Fruit fly (Drosophila melanogaster) whole organism, embryonic: ENCODE results near the gene CG44362.

Source experiments
- Abd-B ChIP-seq: fragments of 200-800 bp; sonication (Bioruptor generic); optimal IDR thresholded peaks from 2 replicates; lab custom pipeline; 2018; ENCODE audit warnings: missing biosample characterization, mild to moderate bottlenecking, missing genetic modification characterization, moderate library complexity
- Ada2b ChIP-seq: fragments of 200-800 bp; sonication (Bioruptor generic); IDR thresholded peaks from 2 replicates; pipeline ENCODE4 v1.3.6; 2022; ENCODE audit warnings: missing biosample characterization, missing genetic modification characterization
- Antp ChIP-seq: fragments of 200-800 bp; sonication (Bioruptor generic); optimal IDR thresholded peaks from 3 replicates; lab custom pipeline; 2016; ENCODE audit warnings: missing biosample characterization, missing genetic modification characterization
- BEAF-32 ChIP-seq: fragments of 200-800 bp; sonication (Bioruptor generic); optimal IDR thresholded peaks from 3 replicates; lab custom pipeline; 2017; ENCODE audit warnings: missing biosample characterization, missing genetic modification characterization, mild to moderate bottlenecking, moderate library complexity, missing genetic modification reagents
- Blimp-1 ChIP-seq: fragments of 200-800 bp; sonication (Bioruptor generic); optimal IDR thresholded peaks from 3 replicates; lab custom pipeline; 2018; ENCODE audit warnings: missing biosample characterization, missing genetic modification characterization, mild to moderate bottlenecking, moderate library complexity, missing genetic modification reagents
- CG10431 ChIP-seq: fragments of 200-800 bp; sonication (Bioruptor generic); optimal IDR thresholded peaks from 3 replicates; lab custom pipeline; 2018; ENCODE audit warnings: missing biosample characterization, mild to moderate bottlenecking, missing genetic modification characterization
- CG10959 ChIP-seq: fragments of 200-800 bp; sonication (Bioruptor generic); IDR thresholded peaks from 2 replicates; pipeline ENCODE4 v1.3.6; 2022; ENCODE audit warnings: missing biosample characterization, missing genetic modification characterization
- CG12219 ChIP-seq: fragments of 200-800 bp; sonication (Bioruptor generic); optimal IDR thresholded peaks from 3 replicates; lab custom pipeline; 2018; ENCODE audit warnings: missing biosample characterization, mild to moderate bottlenecking, missing genetic modification characterization
- CG12299 ChIP-seq: fragments of 200-800 bp; sonication (Bioruptor generic); optimal IDR thresholded peaks from 2 replicates; lab custom pipeline; 2018; ENCODE audit warnings: missing biosample characterization, mild to moderate bottlenecking, missing genetic modification characterization
- CG15514 ChIP-seq: fragments of 200-800 bp; sonication (Bioruptor generic); optimal IDR thresholded peaks from 3 replicates; lab custom pipeline; 2017; ENCODE audit warnings: missing biosample characterization, missing genetic modification characterization, mild to moderate bottlenecking, moderate library complexity, missing genetic modification reagents
- CG15696 ChIP-seq: fragments of 200-800 bp; sonication (Bioruptor generic); optimal IDR thresholded peaks from 2 replicates; lab custom pipeline; 2019; ENCODE audit warnings: missing biosample characterization, mild to moderate bottlenecking, missing genetic modification characterization, moderate library complexity
- CG1603 ChIP-seq: fragments of 200-800 bp; sonication (Bioruptor generic); optimal IDR thresholded peaks from 2 replicates; lab custom pipeline; 2019; ENCODE audit warnings: missing biosample characterization, mild to moderate bottlenecking, missing genetic modification characterization, moderate library complexity
- CG18262 ChIP-seq: fragments of 200-800 bp; optimal IDR thresholded peaks from 3 replicates; lab custom pipeline; 2019; ENCODE audit warnings: missing biosample characterization, mild to moderate bottlenecking, missing genetic modification characterization, moderate library complexity
- CG2712 ChIP-seq: fragments of 200-800 bp; optimal IDR thresholded peaks from 3 replicates; lab custom pipeline; 2019; ENCODE audit warnings: missing biosample characterization, mild to moderate bottlenecking, missing genetic modification characterization, moderate library complexity
- CG30403 ChIP-seq: fragments of 200-800 bp; sonication (Bioruptor generic); optimal IDR thresholded peaks from 3 replicates; lab custom pipeline; 2016; ENCODE audit warnings: missing biosample characterization, missing genetic modification characterization
- CG30431 ChIP-seq: fragments of 200-800 bp; sonication (Bioruptor generic); optimal IDR thresholded peaks from 2 replicates; lab custom pipeline; 2017; ENCODE audit warnings: missing biosample characterization, missing genetic modification characterization
- CG3065 ChIP-seq: fragments of 200-800 bp; sonication (Bioruptor generic); optimal IDR thresholded peaks from 2 replicates; lab custom pipeline; 2016; ENCODE audit warnings: missing biosample characterization, missing genetic modification characterization
- CG32772 ChIP-seq: fragments of 200-800 bp; sonication (Bioruptor generic); IDR thresholded peaks from 2 replicates; pipeline ENCODE4 v1.3.6; 2022; ENCODE audit warnings: missing biosample characterization, missing genetic modification characterization
- CG3847 ChIP-seq: fragments of 200-800 bp; sonication (Bioruptor generic); IDR thresholded peaks from 2 replicates; pipeline ENCODE4 v1.3.6; 2022; ENCODE audit warnings: missing biosample characterization, missing genetic modification characterization
- CG5180 ChIP-seq: fragments of 200-800 bp; sonication (Bioruptor generic); optimal IDR thresholded peaks from 3 replicates; lab custom pipeline; 2017; ENCODE audit warnings: missing biosample characterization, missing genetic modification characterization, mild to moderate bottlenecking, moderate library complexity, missing genetic modification reagents
- CG8290 ChIP-seq, 3 experiments: fragments of 200-800 bp; sonication (Bioruptor generic); optimal IDR thresholded peaks; 2 replicates each; lab custom pipeline; 2016 to 2019; ENCODE audit warnings: missing biosample characterization in 3 of 3, missing genetic modification characterization in 3 of 3, mild to moderate bottlenecking in 2 of 3, moderate library complexity in 1 of 3
- CG9727 ChIP-seq: fragments of 200-800 bp; sonication (Bioruptor generic); optimal IDR thresholded peaks from 3 replicates; lab custom pipeline; 2017; ENCODE audit warnings: missing biosample characterization, mild to moderate bottlenecking, missing genetic modification characterization
- CHES-1-like ChIP-seq: fragments of 200-800 bp; sonication (Bioruptor generic); optimal IDR thresholded peaks from 2 replicates; lab custom pipeline; 2016; ENCODE audit warnings: missing biosample characterization, missing genetic modification characterization
- Deaf1 ChIP-seq: fragments of 200-800 bp; optimal IDR thresholded peaks from 3 replicates; lab custom pipeline; 2019; ENCODE audit warnings: missing biosample characterization, mild to moderate bottlenecking, missing genetic modification characterization, moderate library complexity
- Drgx ChIP-seq: fragments of 200-800 bp; sonication (Bioruptor generic); IDR thresholded peaks from 2 replicates; pipeline ENCODE4 v1.3.6; 2022; ENCODE audit warnings: missing biosample characterization, missing genetic modification characterization
- E2f1 ChIP-seq: fragments of 200-800 bp; sonication (Bioruptor generic); IDR thresholded peaks from 2 replicates; pipeline ENCODE4 v1.3.6; 2022; ENCODE audit warnings: missing biosample characterization, missing genetic modification characterization
- H15 ChIP-seq: fragments of 200-800 bp; sonication (Bioruptor generic); IDR thresholded peaks from 3 replicates; pipeline ENCODE4 v1.3.6; 2022; ENCODE audit warnings: missing biosample characterization, missing genetic modification characterization
- Max ChIP-seq: fragments of 200-800 bp; sonication (Bioruptor generic); optimal IDR thresholded peaks from 2 replicates; lab custom pipeline; 2016; ENCODE audit warnings: missing biosample characterization, mild to moderate bottlenecking, missing genetic modification characterization
- NC2β ChIP-seq: fragments of 200-800 bp; sonication (Bioruptor generic); optimal IDR thresholded peaks from 2 replicates; lab custom pipeline; 2016; ENCODE audit warnings: missing biosample characterization, missing genetic modification characterization
- Nf-YB ChIP-seq: fragments of 200-800 bp; sonication (Bioruptor generic); optimal IDR thresholded peaks from 3 replicates; lab custom pipeline; 2019; ENCODE audit warnings: missing biosample characterization, mild to moderate bottlenecking, missing genetic modification characterization, moderate library complexity
- Optix ChIP-seq: fragments of 200-800 bp; sonication (Bioruptor generic); IDR thresholded peaks from 3 replicates; pipeline ENCODE4 v1.3.6; 2022; ENCODE audit warnings: missing biosample characterization, missing genetic modification characterization
- Ptx1 ChIP-seq: fragments of 200-800 bp; sonication (Bioruptor generic); IDR thresholded peaks from 2 replicates; pipeline ENCODE4 v1.3.6; 2022; ENCODE audit warnings: missing biosample characterization, missing genetic modification characterization
- Sin3A ChIP-seq: fragments of >200 bp; optimal IDR thresholded peaks from 2 replicates; lab custom pipeline; 2018
- Ssrp ChIP-seq: fragments of 200-800 bp; sonication (Bioruptor generic); optimal IDR thresholded peaks from 2 replicates; lab custom pipeline; 2018; ENCODE audit warnings: missing biosample characterization, mild to moderate bottlenecking, missing genetic modification characterization, moderate library complexity
- Vsx1 ChIP-seq: fragments of 200-800 bp; sonication (Bioruptor generic); optimal IDR thresholded peaks from 2 replicates; lab custom pipeline; 2017; ENCODE audit warnings: missing biosample characterization, mild to moderate bottlenecking, missing genetic modification characterization, missing genetic modification reagents
- Xrp1 ChIP-seq: fragments of 200-800 bp; sonication (Bioruptor generic); IDR thresholded peaks from 2 replicates; pipeline ENCODE4 v1.3.6; 2022; ENCODE audit warnings: missing biosample characterization, missing genetic modification characterization
- ab ChIP-seq: fragments of 200-800 bp; sonication (Bioruptor generic); optimal IDR thresholded peaks from 2 replicates; lab custom pipeline; 2016; ENCODE audit warnings: missing biosample characterization, missing genetic modification characterization
- aop ChIP-seq: fragments of 200-800 bp; sonication (Bioruptor generic); IDR thresholded peaks from 2 replicates; pipeline ENCODE4 v1.3.6; 2022; ENCODE audit warnings: missing biosample characterization, missing genetic modification characterization
- cas ChIP-seq: fragments of 200-800 bp; sonication (Bioruptor generic); IDR thresholded peaks from 2 replicates; pipeline ENCODE4 v1.3.6; 2022; ENCODE audit warnings: missing biosample characterization, missing genetic modification characterization
- caup ChIP-seq: fragments of 200-800 bp; sonication (Bioruptor generic); optimal IDR thresholded peaks from 3 replicates; lab custom pipeline; 2017; ENCODE audit warnings: missing biosample characterization, mild to moderate bottlenecking, missing genetic modification characterization, moderate library complexity; ENCODE audit not compliant: severe bottlenecking
- croc ChIP-seq: fragments of 200-800 bp; sonication (Bioruptor generic); conservative IDR thresholded peaks from 3 replicates; pipeline ENCODE4 v1.3.6; 2022; ENCODE audit warnings: missing biosample characterization, missing genetic modification characterization
- fd64A ChIP-seq: fragments of 200-800 bp; sonication (Bioruptor generic); optimal IDR thresholded peaks from 3 replicates; lab custom pipeline; 2018; ENCODE audit warnings: missing biosample characterization, mild to moderate bottlenecking, missing genetic modification characterization
- fd96Cb ChIP-seq: fragments of 200-800 bp; sonication (Bioruptor generic); optimal IDR thresholded peaks from 2 replicates; lab custom pipeline; 2018; ENCODE audit warnings: missing biosample characterization, mild to moderate bottlenecking, missing genetic modification characterization, moderate library complexity
- gcm2 ChIP-seq: fragments of 200-800 bp; sonication (Bioruptor generic); optimal IDR thresholded peaks from 2 replicates; lab custom pipeline; 2016; ENCODE audit warnings: missing biosample characterization, missing genetic modification characterization
- lov ChIP-seq, 2 experiments: fragments of 200-800 bp in 1 of 2; fragments of >200 bp in 1 of 2; sonication (Bioruptor generic) in 1 of 2; IDR thresholded peaks in 1 of 2; optimal IDR thresholded peaks in 1 of 2; 2 replicates in 1 of 2; 3 replicates in 1 of 2; pipeline versions ENCODE4 v1.3.6 to Lab custom; 2017 to 2022; ENCODE audit warnings: missing biosample characterization in 1 of 2, missing genetic modification characterization in 1 of 2
- phol ChIP-seq: fragments of 200-800 bp; sonication (Bioruptor generic); optimal IDR thresholded peaks from 3 replicates; lab custom pipeline; 2018; ENCODE audit warnings: missing biosample characterization, mild to moderate bottlenecking, missing genetic modification characterization, moderate library complexity
- repo ChIP-seq: fragments of 200-800 bp; sonication (Bioruptor generic); optimal IDR thresholded peaks from 2 replicates; lab custom pipeline; 2016; ENCODE audit warnings: missing biosample characterization, missing genetic modification characterization
- sc ChIP-seq, 3 experiments: fragments of >200 bp in 2 of 3; fragments of 200-800 bp in 1 of 3; sonication (Bioruptor generic) in 1 of 3; optimal IDR thresholded peaks; 2 replicates in 2 of 3; 3 replicates in 1 of 3; lab custom pipeline; 2017; ENCODE audit warnings: mild to moderate bottlenecking in 1 of 3, missing biosample characterization in 1 of 3, missing genetic modification characterization in 1 of 3, missing genetic modification reagents in 1 of 3
- sens ChIP-seq: fragments of 200-800 bp; sonication (Bioruptor generic); peaks from one replicate; lab custom pipeline; 2016; ENCODE audit warnings: missing biosample characterization, missing genetic modification characterization
- so ChIP-seq: fragments of 200-800 bp; sonication (Bioruptor generic); IDR thresholded peaks from 3 replicates; pipeline ENCODE4 v1.3.6; 2022; ENCODE audit warnings: missing biosample characterization, missing genetic modification characterization

Gene CG44362

dm6 chr3L:11433151-11433550 is 35.8 kb downstream of the CG44362 start (continued):
- no peak for TF ChIP-seq fd64A (GFP tag; lab: Kevin White, UChicago)
- peak; percentile 70 for TF ChIP-seq sens
- no peak for TF ChIP-seq CG30431 (GFP tag; lab: Kevin White, UChicago)
- 0 out of 3 replicates have a peak, but pooled peaks have one; percentile 21 for TF ChIP-seq Optix (GFP tag; lab: Robert Waterston, UW)
- TF ChIP-seq Deaf1 (tag; lab: Kevin White, UChicago): no peak
- TF ChIP-seq CHES-1-like (GFP tag; lab: Kevin White, UChicago): no peak
- TF ChIP-seq CG3847 (GFP tag; lab: Robert Waterston, UW): no peak
- TF ChIP-seq repo (GFP tag; lab: Kevin White, UChicago): no peak
- TF ChIP-seq Blimp-1: peak; percentile 18
- TF ChIP-seq CG5180: no peak
- TF ChIP-seq BEAF-32: no peak
- TF ChIP-seq CG1603 (tag; lab: Kevin White, UChicago): peak; percentile 29
- no peak for TF ChIP-seq Vsx1
- TF ChIP-seq Nf-YB: no peak
- no peak for TF ChIP-seq CG15514 (GFP tag; lab: Kevin White, UChicago)
- 0 out of 2 replicates have a peak, but pooled peaks have one; percentile 42 for TF ChIP-seq Ptx1 (GFP tag; lab: Robert Waterston, UW)
- TF ChIP-seq phol: peak; percentile 23
- peak; percentile 20 for TF ChIP-seq CG30403 (GFP tag; lab: Kevin White, UChicago)
- TF ChIP-seq sc (optimal IDR thresholded peaks at IDR 0.05; lab: Kevin White, UChicago): no peak
- no peak for TF ChIP-seq sc (GFP tag; optimal IDR thresholded peaks at IDR 0.05; lab: Kevin White, UChicago)
- no peak for TF ChIP-seq Abd-B
- TF ChIP-seq ab (GFP tag; lab: Kevin White, UChicago): no peak
- TF ChIP-seq CG18262 (tag; lab: Kevin White, UChicago): peak; percentile 22
- TF ChIP-seq Xrp1 (GFP tag; lab: Robert Waterston, UW): peak; percentile 70
- no peak for TF ChIP-seq caup (GFP tag; lab: Kevin White, UChicago)
- TF ChIP-seq Ada2b (GFP tag; lab: Robert Waterston, UW): peak; percentile 45; the same call in 1 of the 2 replicates
- no peak for TF ChIP-seq NC2β (GFP tag; lab: Kevin White, UChicago)
- no peak for TF ChIP-seq cas (GFP tag; lab: Robert Waterston, UW)
- TF ChIP-seq gcm2 (GFP tag; lab: Kevin White, UChicago): no peak
- 0 out of 2 replicates have a peak, but pooled peaks have one; percentile 10 for TF ChIP-seq CG32772 (GFP tag; lab: Robert Waterston, UW)
- TF ChIP-seq so (GFP tag; lab: Robert Waterston, UW): no peak
- no peak for TF ChIP-seq CG9727 (GFP tag; lab: Kevin White, UChicago)
- TF ChIP-seq aop (GFP tag; lab: Robert Waterston, UW): no peak
- no peak for TF ChIP-seq Antp (GFP tag; lab: Kevin White, UChicago)
- TF ChIP-seq lov (optimal IDR thresholded peaks at IDR 0.05; lab: Kevin White, UChicago): no peak
- 0 out of 3 replicates have a peak, but pooled peaks have one; percentile 17 for TF ChIP-seq lov (GFP tag; IDR thresholded peaks at IDR 0.05; lab: Robert Waterston, UW)
- TF ChIP-seq Max (GFP tag; lab: Kevin White, UChicago): no peak
- TF ChIP-seq Ssrp (tag; lab: Kevin White, UChicago): no peak
- TF ChIP-seq CG3065 (GFP tag; lab: Kevin White, UChicago): no peak
- peak; percentile 61 for TF ChIP-seq CG10959 (GFP tag; lab: Robert Waterston, UW)
- no peak for TF ChIP-seq CG8290 (GFP tag; optimal IDR thresholded peaks at IDR 0.05; lab: Kevin White, UChicago)
- no peak for TF ChIP-seq CG8290 (tag; optimal IDR thresholded peaks at IDR 0.05; lab: Kevin White, UChicago)
- peak; percentile 28 for TF ChIP-seq CG2712 (tag; lab: Kevin White, UChicago)
- TF ChIP-seq CG10431: no peak
- no peak for TF ChIP-seq CG12299 (tag; lab: Kevin White, UChicago)
- peak; percentile 18 for TF ChIP-seq CG15696
- TF ChIP-seq Drgx (GFP tag; lab: Robert Waterston, UW): peak; percentile 50
- no peak for TF ChIP-seq CG12219
- no peak for TF ChIP-seq fd96Cb (tag; lab: Kevin White, UChicago)
- TF ChIP-seq Sin3A (lab: Kevin White, UChicago): no peak
- no peak for TF ChIP-seq croc
- TF ChIP-seq E2f1 (GFP tag; lab: Robert Waterston, UW): peak; percentile 8; the same call in 1 of the 2 replicates
- TF ChIP-seq H15 (GFP tag; lab: Robert Waterston, UW): peak; percentile 44; the same call in 1 of the 3 replicates
